Worm (Caenorhabditis elegans) whole organism, L4/young adult: Measurements from ENCODE around the gene his-1.

ENCODE experiments used
- W03F9.2 ChIP-seq: fragments of 150-350 bp; optimal IDR thresholded peaks from 2 replicates; lab custom pipeline; 2014; ENCODE audit warnings: missing biosample characterization, missing genetic modification characterization
- dao-5 ChIP-seq: sonication (generic microtip); optimal IDR thresholded peaks from 2 replicates; lab custom pipeline; 2016; ENCODE audit warnings: missing genotype, missing genetic modification characterization, moderate library complexity, missing compliant biosample characterization
- him-1 ChIP-seq: sonication (generic microtip); optimal IDR thresholded peaks from 2 replicates; lab custom pipeline; 2016; ENCODE audit warnings: missing genotype, missing genetic modification reagents, missing genetic modification characterization, missing compliant biosample characterization

- no peak for TF ChIP-seq him-1 (tag; lab: Kevin White, UChicago)
- no peak for TF ChIP-seq W03F9.2 (tag; lab: Kevin White, UChicago)
- no peak for TF ChIP-seq dao-5 (tag; lab: Kevin White, UChicago)
Observed at ce11 chrV:16068938-16069337, 26.6 kb downstream of the his-1 start, which contains the start of gene cyp-35D1.
